Worm (Caenorhabditis elegans) whole organism, young adult: ENCODE results near the gene ref-1.

ENCODE experiments used
- B0019.2 ChIP-seq: fragments of 200-800 bp; sonication (Bioruptor generic); conservative IDR thresholded peaks from 2 replicates; pipeline ENCODE4 v1.3.6; 2022; ENCODE audit warnings: missing genetic modification reagents, missing genetic modification characterization, missing compliant biosample characterization
- B0261.1 ChIP-seq: sonication (generic microtip); optimal IDR thresholded peaks from 2 replicates; lab custom pipeline; 2016; ENCODE audit warnings: mild to moderate bottlenecking, missing genetic modification characterization, moderate library complexity, missing compliant biosample characterization
- B0336.3 ChIP-seq: fragments of 200-800 bp; sonication (Bioruptor generic); IDR thresholded peaks from 2 replicates; pipeline ENCODE4 v1.3.6; 2022; ENCODE audit warnings: missing genetic modification characterization, missing compliant biosample characterization
- F10E7.11 ChIP-seq: sonication (generic microtip); optimal IDR thresholded peaks from 2 replicates; lab custom pipeline; 2017; ENCODE audit warnings: mild to moderate bottlenecking, missing genetic modification characterization, moderate library complexity, missing compliant biosample characterization
- F33H1.4 ChIP-seq: fragments of 200-800 bp; sonication (Bioruptor generic); IDR thresholded peaks from 2 replicates; pipeline ENCODE4 v1.3.6; 2022; ENCODE audit warnings: missing genetic modification reagents, missing genetic modification characterization, missing compliant biosample characterization
- F39B2.1 ChIP-seq: fragments of 200-800 bp; sonication (Bioruptor generic); IDR thresholded peaks from 2 replicates; pipeline ENCODE4 v1.3.6; 2022; ENCODE audit warnings: missing genetic modification reagents, missing genetic modification characterization, missing compliant biosample characterization
- F49E8.2 ChIP-seq: sonication (generic microtip); optimal IDR thresholded peaks from 3 replicates; lab custom pipeline; 2017; ENCODE audit warnings: missing genetic modification characterization, mild to moderate bottlenecking, missing compliant biosample characterization, antibody characterized with exemption, moderate library complexity; ENCODE audit not compliant: insufficient read depth
- F55B11.4 ChIP-seq: sonication (generic microtip); optimal IDR thresholded peaks from 2 replicates; lab custom pipeline; 2016; ENCODE audit warnings: missing compliant biosample characterization, missing genetic modification characterization, borderline replicate concordance; ENCODE audit not compliant: insufficient read depth
- F57C9.4 ChIP-seq: sonication (generic microtip); optimal IDR thresholded peaks from 2 replicates; lab custom pipeline; 2017; ENCODE audit warnings: mild to moderate bottlenecking, missing genetic modification characterization, missing compliant biosample characterization
- T26A5.8 ChIP-seq: sonication (generic microtip); optimal IDR thresholded peaks from 2 replicates; lab custom pipeline; 2016; ENCODE audit warnings: missing genetic modification characterization, missing compliant biosample characterization
- Y53G8AR.9 ChIP-seq: fragments of 200-800 bp; sonication (Bioruptor generic); conservative IDR thresholded peaks from 2 replicates; pipeline ENCODE4 v1.3.6; 2022; ENCODE audit warnings: missing genetic modification reagents, missing genetic modification characterization, missing compliant biosample characterization
- Y95B8A.8 ChIP-seq: fragments of 200-800 bp; sonication (Bioruptor generic); IDR thresholded peaks from 2 replicates; pipeline ENCODE4 v1.3.6; 2022; ENCODE audit warnings: missing genetic modification reagents, missing genetic modification characterization, missing compliant biosample characterization
- aptf-3 ChIP-seq: fragments of 200-800 bp; sonication (Bioruptor generic); IDR thresholded peaks from 2 replicates; pipeline ENCODE4 v1.3.6; 2022; ENCODE audit warnings: missing genetic modification characterization, missing compliant biosample characterization
- attf-6 ChIP-seq: fragments of 200-800 bp; sonication (Bioruptor generic); IDR thresholded peaks from 2 replicates; pipeline ENCODE4 v1.3.6; 2022; ENCODE audit warnings: missing genetic modification reagents, missing genetic modification characterization, missing compliant biosample characterization
- bed-1 ChIP-seq: fragments of 200-800 bp; sonication (Bioruptor generic); IDR thresholded peaks from 2 replicates; pipeline ENCODE4 v1.3.6; 2022; ENCODE audit warnings: missing genetic modification reagents, missing genetic modification characterization, missing compliant biosample characterization
- cebp-1 ChIP-seq, 2 experiments: fragments of 200-800 bp in 1 of 2; sonication (Bioruptor generic) in 1 of 2; sonication (generic microtip) in 1 of 2; IDR thresholded peaks in 1 of 2; optimal IDR thresholded peaks in 1 of 2; 2 replicates each; pipeline versions ENCODE4 v1.3.6 to Lab custom; 2017 to 2022; ENCODE audit warnings: missing compliant biosample characterization in 2 of 2, missing genetic modification characterization in 2 of 2, mild to moderate bottlenecking in 1 of 2, missing genetic modification reagents in 1 of 2, moderate library complexity in 1 of 2
- cebp-2 ChIP-seq: fragments of 200-800 bp; sonication (Bioruptor generic); IDR thresholded peaks from 2 replicates; pipeline ENCODE4 v1.3.6; 2022; ENCODE audit warnings: missing genetic modification characterization, missing compliant biosample characterization
- ceh-100 ChIP-seq: fragments of 200-800 bp; sonication (Bioruptor generic); IDR thresholded peaks from 2 replicates; pipeline ENCODE4 v1.3.6; 2022; ENCODE audit warnings: missing genetic modification reagents, missing genetic modification characterization, missing compliant biosample characterization
- ceh-27 ChIP-seq: fragments of 200-800 bp; sonication (Bioruptor generic); optimal IDR thresholded peaks from 2 replicates; lab custom pipeline; 2018; ENCODE audit warnings: mild to moderate bottlenecking, missing genetic modification characterization, moderate library complexity, missing compliant biosample characterization
- ceh-40 ChIP-seq: fragments of 200-800 bp; sonication (Bioruptor generic); IDR thresholded peaks from 2 replicates; pipeline ENCODE4 v1.3.6; 2022; ENCODE audit warnings: missing genetic modification characterization, missing compliant biosample characterization
- ceh-58 ChIP-seq: fragments of 200-800 bp; sonication (Bioruptor generic); IDR thresholded peaks from 2 replicates; pipeline ENCODE4 v1.3.6; 2022; ENCODE audit warnings: missing genetic modification characterization, missing compliant biosample characterization
- die-1 ChIP-seq: sonication (generic microtip); optimal IDR thresholded peaks from 2 replicates; lab custom pipeline; 2016; ENCODE audit warnings: missing genotype, mild to moderate bottlenecking, missing genetic modification characterization, missing compliant biosample characterization
- egl-18 ChIP-seq: fragments of 200-800 bp; sonication (Bioruptor generic); IDR thresholded peaks from 2 replicates; pipeline ENCODE4 v1.3.6; 2022; ENCODE audit warnings: missing genetic modification reagents, missing genetic modification characterization, missing compliant biosample characterization
- ekl-4 ChIP-seq: fragments of 200-800 bp; sonication (Bioruptor generic); IDR thresholded peaks from 2 replicates; pipeline ENCODE4 v1.3.6; 2022; ENCODE audit warnings: missing genetic modification reagents, missing genetic modification characterization, missing compliant biosample characterization
- gei-17 ChIP-seq: fragments of 200-800 bp; sonication (Bioruptor generic); optimal IDR thresholded peaks from 2 replicates; lab custom pipeline; 2018; ENCODE audit warnings: mild to moderate bottlenecking, missing genetic modification characterization, missing compliant biosample characterization
- hmg-1.2 ChIP-seq: fragments of 200-800 bp; sonication (Bioruptor generic); IDR thresholded peaks from 2 replicates; pipeline ENCODE4 v1.3.6; 2022; ENCODE audit warnings: missing genetic modification reagents, missing genetic modification characterization, missing compliant biosample characterization
- hsf-1 ChIP-seq: fragments of 200-800 bp; sonication (Bioruptor generic); IDR thresholded peaks from 2 replicates; pipeline ENCODE4 v1.3.6; 2022; ENCODE audit warnings: missing genetic modification reagents, missing genetic modification characterization, missing compliant biosample characterization
- madf-3 ChIP-seq: fragments of 200-800 bp; sonication (Bioruptor generic); IDR thresholded peaks from 2 replicates; pipeline ENCODE4 v1.3.6; 2022; ENCODE audit warnings: missing genetic modification reagents, missing genetic modification characterization, missing compliant biosample characterization
- madf-6 ChIP-seq: fragments of 200-800 bp; sonication (Bioruptor generic); IDR thresholded peaks from 2 replicates; pipeline ENCODE4 v1.3.6; 2022; ENCODE audit warnings: missing genetic modification reagents, missing genetic modification characterization, missing compliant biosample characterization
- mel-28 ChIP-seq: sonication (generic microtip); optimal IDR thresholded peaks from 2 replicates; lab custom pipeline; 2016; ENCODE audit warnings: borderline replicate concordance, mild to moderate bottlenecking, missing genetic modification characterization, missing compliant biosample characterization
- nfya-1 ChIP-seq: sonication (generic microtip); optimal IDR thresholded peaks from 2 replicates; lab custom pipeline; 2017; ENCODE audit warnings: antibody characterized with exemption, missing compliant biosample characterization, missing genetic modification characterization, borderline replicate concordance; ENCODE audit not compliant: insufficient read depth
- nfya-2 ChIP-seq: fragments of 200-800 bp; sonication (Bioruptor generic); IDR thresholded peaks from 2 replicates; pipeline ENCODE4 v1.3.6; 2022; ENCODE audit warnings: missing genetic modification reagents, missing genetic modification characterization, missing compliant biosample characterization
- nhr-179 ChIP-seq: sonication (generic microtip); optimal IDR thresholded peaks from 2 replicates; lab custom pipeline; 2016; ENCODE audit warnings: mild to moderate bottlenecking, missing genetic modification characterization, missing compliant biosample characterization
- nhr-90 ChIP-seq: sonication (generic microtip); optimal IDR thresholded peaks from 2 replicates; lab custom pipeline; 2016; ENCODE audit warnings: missing genotype, mild to moderate bottlenecking, missing genetic modification characterization, missing compliant biosample characterization
- rec-8 ChIP-seq, 2 experiments: sonication (generic microtip); optimal IDR thresholded peaks; 2 replicates each; lab custom pipeline; 2016; ENCODE audit warnings: mild to moderate bottlenecking in 2 of 2, missing genetic modification characterization in 2 of 2, missing genetic modification reagents in 2 of 2, missing genotype in 2 of 2, missing biosample characterization in 1 of 2, missing compliant biosample characterization in 1 of 2, moderate library complexity in 1 of 2
- repo-1 ChIP-seq: sonication (generic microtip); optimal IDR thresholded peaks from 2 replicates; lab custom pipeline; 2017; ENCODE audit warnings: mild to moderate bottlenecking, missing genetic modification characterization, missing compliant biosample characterization
- sdz-38 ChIP-seq: sonication (generic microtip); optimal IDR thresholded peaks from 2 replicates; lab custom pipeline; 2016; ENCODE audit warnings: missing genotype, missing genetic modification characterization, missing compliant biosample characterization
- snpc-3.4 ChIP-seq: sonication (generic microtip); optimal IDR thresholded peaks from 2 replicates; lab custom pipeline; 2017; ENCODE audit warnings: missing genetic modification characterization, mild to moderate bottlenecking, missing compliant biosample characterization, antibody characterized with exemption, moderate library complexity, missing genotype, missing genetic modification reagents
- zfh-2 ChIP-seq: fragments of 200-800 bp; sonication (Bioruptor generic); conservative IDR thresholded peaks from 2 replicates; pipeline ENCODE4 v1.3.6; 2022; ENCODE audit warnings: missing genetic modification reagents, missing genetic modification characterization, missing compliant biosample characterization
- ztf-6 ChIP-seq: fragments of 200-800 bp; sonication (Bioruptor generic); IDR thresholded peaks from 2 replicates; pipeline ENCODE4 v1.3.6; 2022; ENCODE audit warnings: missing genetic modification reagents, missing genetic modification characterization, missing compliant biosample characterization

ref-1 gene

ce11 chrII:10242294-10242693 is 24.0 kb downstream of the ref-1 start, which contains the start of gene mrps-14 (continued):
- TF ChIP-seq ceh-40 (GFP tag; lab: Robert Waterston, UW) (0 out of 2 replicates have a peak, but pooled peaks have one; percentile 11), ekl-4 (GFP tag; lab: Robert Waterston, UW) (no peak), repo-1 (tag; lab: Kevin White, UChicago) (peak; percentile 34), hmg-1.2 (no peak), gei-17 (no peak), nhr-90 (tag; lab: Kevin White, UChicago) (no peak), ztf-6 (GFP tag; lab: Robert Waterston, UW) (no peak), zfh-2 (no peak), nhr-179 (tag; lab: Kevin White, UChicago) (no peak), T26A5.8 (tag; lab: Kevin White, UChicago) (no peak), cebp-2 (no peak), Y53G8AR.9 (GFP tag; lab: Robert Waterston, UW) (peak; percentile 53), die-1 (tag; lab: Kevin White, UChicago) (no peak)

DNA sequence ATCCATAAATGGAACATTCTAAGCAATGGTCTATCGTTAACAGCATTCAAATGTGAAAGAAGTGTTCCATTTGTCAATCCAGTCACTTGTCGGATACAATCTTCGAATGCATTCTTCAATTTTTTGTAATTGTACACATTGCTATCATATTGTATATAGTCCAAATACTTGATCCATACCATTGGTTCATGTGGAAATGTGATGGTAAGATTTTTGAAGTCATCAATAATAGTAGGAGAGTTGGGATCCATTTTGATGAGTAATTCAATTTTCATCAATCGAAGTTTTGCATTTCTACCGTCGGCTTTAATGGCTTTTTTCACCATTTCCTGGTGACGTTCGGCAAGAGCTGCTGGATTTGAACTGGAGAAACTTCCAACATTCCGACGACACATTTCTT is 27.3 kb downstream of the ref-1 start:
- TF ChIP-seq B0261.1 (tag; lab: Kevin White, UChicago) (no peak), rec-8 (tag; optimal IDR thresholded peaks at IDR 0.05; lab: Kevin White, UChicago) (no peak), nfya-2 (GFP tag; lab: Robert Waterston, UW) (no peak), nfya-1 (tag; lab: Kevin White, UChicago) (no peak), hsf-1 (GFP tag; lab: Robert Waterston, UW) (no peak), zfh-2 (no peak), F33H1.4 (no peak), sdz-38 (no peak)

DNA sequence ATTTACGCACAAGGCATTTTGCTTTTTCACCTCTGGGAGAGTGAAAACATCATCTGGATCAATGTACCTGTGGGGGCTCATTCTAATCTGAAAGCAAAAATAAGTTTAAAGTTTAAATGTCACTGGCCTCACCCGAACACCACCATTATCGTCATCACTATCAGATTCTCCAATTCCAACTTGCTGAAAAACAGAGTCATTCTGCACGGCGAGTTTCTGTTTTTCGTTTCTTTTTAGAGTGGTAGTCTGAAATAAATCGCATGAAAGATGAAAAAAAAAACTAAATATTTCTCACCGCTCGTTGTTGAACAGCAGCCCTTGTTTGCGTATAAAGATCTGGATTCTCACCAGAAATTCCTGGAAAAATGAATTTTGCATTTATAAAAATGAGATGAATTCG is 28.9 kb downstream of the ref-1 start:
- TF ChIP-seq F10E7.11 (peak; percentile 43), ceh-27 (GFP tag; lab: Kevin White, UChicago) (no peak), snpc-3.4 (peak; percentile 8), madf-6 (GFP tag; lab: Robert Waterston, UW) (peak; percentile 51), madf-3 (GFP tag; lab: Robert Waterston, UW) (peak; percentile 67; the same call in 1 of the 2 replicates), Y95B8A.8 (peak; percentile 30; the same call in 1 of the 2 replicates), cebp-1 (GFP tag; IDR thresholded peaks at IDR 0.05; lab: Robert Waterston, UW) (no peak), cebp-1 (tag; optimal IDR thresholded peaks at IDR 0.05; lab: Kevin White, UChicago) (peak; percentile 13), Y53G8AR.9 (GFP tag; lab: Robert Waterston, UW) (0 out of 2 replicates have a peak, but pooled peaks have one; percentile 17), F49E8.2 (tag; lab: Kevin White, UChicago) (peak; percentile 52), bed-1 (0 out of 2 replicates have a peak, but pooled peaks have one; percentile 53), B0336.3 (GFP tag; lab: Robert Waterston, UW) (peak; percentile 15; the same call in 1 of the 2 replicates), mel-28 (tag; lab: Kevin White, UChicago) (no peak), ekl-4 (GFP tag; lab: Robert Waterston, UW) (0 out of 2 replicates have a peak, but pooled peaks have one; percentile 7), aptf-3 (GFP tag; lab: Robert Waterston, UW) (0 out of 2 replicates have a peak, but pooled peaks have one; percentile 10), F55B11.4 (tag; lab: Kevin White, UChicago) (no peak), B0019.2 (GFP tag; lab: Robert Waterston, UW) (no peak), F39B2.1 (GFP tag; lab: Robert Waterston, UW) (no peak), ceh-40 (GFP tag; lab: Robert Waterston, UW) (peak; percentile 41; the same call in 1 of the 2 replicates), ceh-58 (peak; percentile 70; the same call in 1 of the 2 replicates), ceh-100 (GFP tag; lab: Robert Waterston, UW) (no peak), attf-6 (GFP tag; lab: Robert Waterston, UW) (no peak), egl-18 (GFP tag; lab: Robert Waterston, UW) (0 out of 2 replicates have a peak, but pooled peaks have one; percentile 42), zfh-2 (no peak), F57C9.4 (tag; lab: Kevin White, UChicago) (no peak)
